Fruit fly (Drosophila melanogaster): ENCODE results near the gene chinmo.

Gene chinmo

dm6 chr2L:1656835-1657541 is 5.9 kb downstream of the chinmo start (continued):
- TF ChIP-seq so (GFP tag; IDR thresholded peaks at IDR 0.05) (0 out of 3 replicates have a peak, but pooled peaks have one; percentile 31), CG15601 (tag; optimal IDR thresholded peaks at IDR 0.05) (no peak), CG15073 (GFP tag; optimal IDR thresholded peaks at IDR 0.05) (no peak), Bdp1 (GFP tag; optimal IDR thresholded peaks at IDR 0.05) (no peak), Aef1 (GFP tag; IDR thresholded peaks at IDR 0.05) (peak; percentile 17; the same call in 1 of the 3 replicates), Pdp1 (GFP tag; optimal IDR thresholded peaks at IDR 0.05) (peak in 1 of 2 experiments; percentile 67), CG10274 (GFP tag; optimal IDR thresholded peaks at IDR 0.05) (peak; percentile 2), gt (GFP tag; IDR thresholded peaks at IDR 0.05) (no peak), Oli (tag; optimal IDR thresholded peaks at IDR 0.05) (no peak), CG3163 (GFP tag; optimal IDR thresholded peaks at IDR 0.05) (no peak), Vsx1 (GFP tag; optimal IDR thresholded peaks at IDR 0.05) (peak; percentile 63), pho (GFP tag; optimal IDR thresholded peaks at IDR 0.05) (peak; percentile 6), lola (GFP tag; optimal IDR thresholded peaks at IDR 0.05) (no peak), slou (GFP tag; optimal IDR thresholded peaks at IDR 0.05) (no peak), Rfx (GFP tag; IDR thresholded peaks at IDR 0.05) (0 out of 2 replicates have a peak, but pooled peaks have one; percentile 14), oc (tag; optimal IDR thresholded peaks at IDR 0.05) (no peak), CG5953 (GFP tag; IDR thresholded peaks at IDR 0.05) (no peak), CG10565 (GFP tag; optimal IDR thresholded peaks at IDR 0.05) (no peak), crol (GFP tag; IDR thresholded peaks at IDR 0.05) (peak; percentile 64), Side (GFP tag; optimal IDR thresholded peaks at IDR 0.05) (no peak), Bteb2 (GFP tag; optimal IDR thresholded peaks at IDR 0.05) (no peak), CG10209 (GFP tag; optimal IDR thresholded peaks at IDR 0.05) (no peak), B-H2 (GFP tag; optimal IDR thresholded peaks at IDR 0.05) (peak; percentile 29), tgo (GFP tag; IDR thresholded peaks at IDR 0.05) (no peak), CG12071 (GFP tag; optimal IDR thresholded peaks at IDR 0.05) (no peak), rib (GFP tag; IDR thresholded peaks at IDR 0.05) (peak; percentile 62), Eip74EF (GFP tag; optimal IDR thresholded peaks at IDR 0.05) (peak in 1 of 2 experiments; percentile 99), CG13287 (GFP tag; IDR thresholded peaks at IDR 0.05; ENCODE audit: partially characterized antibody) (peak; percentile 51), zfh1 (GFP tag; IDR thresholded peaks at IDR 0.05) (no peak), CG13894 (tag; optimal IDR thresholded peaks at IDR 0.05) (no peak), tap (tag; optimal IDR thresholded peaks at IDR 0.05) (no peak), sob (GFP tag; IDR thresholded peaks at IDR 0.05) (peak; percentile 26; the same call in 1 of the 2 replicates), odd (GFP tag; optimal IDR thresholded peaks at IDR 0.05) (peak; percentile 31), Med (GFP tag) (peak; percentile 65), CoRest (tag; optimal IDR thresholded peaks at IDR 0.05) (no peak), MBD-R2 (GFP tag; IDR thresholded peaks at IDR 0.05) (no peak; the same call in 1 of the 2 replicates), ftz-f1 (GFP tag; optimal IDR thresholded peaks at IDR 0.05) (peak; percentile 89), aop (GFP tag; IDR thresholded peaks at IDR 0.05) (no peak), CG17359 (tag; optimal IDR thresholded peaks at IDR 0.05) (peak; percentile 21), CG34422 (GFP tag; IDR thresholded peaks at IDR 0.05) (no peak; the same call in 2 of the 3 replicates), cg (GFP tag; optimal IDR thresholded peaks at IDR 0.05) (peak; percentile 76), caup (GFP tag; optimal IDR thresholded peaks at IDR 0.05; ENCODE audit: severe bottlenecking) (peak; percentile 26), D19A (tag; optimal IDR thresholded peaks at IDR 0.05) (no peak), CG14441 (GFP tag; IDR thresholded peaks at IDR 0.05) (0 out of 2 replicates have a peak, but pooled peaks have one; percentile 29), CG17568 (GFP tag; optimal IDR thresholded peaks at IDR 0.05) (peak; percentile 24), CG30020 (tag; optimal IDR thresholded peaks at IDR 0.05) (no peak), B-H1 (GFP tag; IDR thresholded peaks at IDR 0.05) (no peak), CG8388 (GFP tag; optimal IDR thresholded peaks at IDR 0.05) (no peak), CG2202 (tag; optimal IDR thresholded peaks at IDR 0.05) (no peak)
